Worm (Caenorhabditis elegans): ENCODE measurements around the gene nspe-4.
"Not testable (repeated sequence)": the region's sequence is repeated elsewhere in the genome, so short reads cannot be mapped to it uniquely, and the experiment has no call there.

nspe-4 gene

DNA sequence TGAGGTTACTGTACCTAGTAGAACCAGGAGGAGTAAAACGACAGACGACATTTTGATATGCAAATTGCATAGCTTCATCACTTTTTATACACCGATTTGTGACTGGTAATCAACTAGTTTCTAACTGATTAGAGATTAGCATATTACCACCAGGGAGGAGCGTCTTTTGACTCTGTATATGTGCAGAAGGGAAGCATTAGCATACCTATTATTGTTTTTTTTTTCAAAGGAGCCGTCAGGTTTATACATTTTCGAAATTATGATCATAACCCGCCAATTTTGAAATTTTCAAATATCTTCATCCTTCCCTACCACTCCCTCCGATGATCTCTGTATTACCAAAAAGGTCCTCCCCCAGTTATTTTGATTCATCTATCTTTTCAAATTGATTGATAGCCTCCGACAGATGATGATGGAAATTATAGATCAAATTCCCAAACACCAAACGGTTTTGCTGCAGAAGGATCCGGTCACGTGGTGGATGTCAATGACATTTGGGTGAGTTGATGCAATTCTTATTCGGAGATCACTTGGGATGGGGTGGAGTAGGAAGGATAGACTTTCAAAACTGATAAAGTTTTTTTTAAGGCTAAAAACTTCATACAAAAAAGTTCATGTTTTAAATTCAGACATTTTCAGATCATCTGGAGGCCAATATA lies 9.7 kb downstream of the nspe-4 start, which contains the start of gene nspe-8 (continued):
- TF ChIP-seq nhr-90 (tag; optimal IDR thresholded peaks at IDR 0.05; ENCODE audit: poor library complexity) (peak; percentile 63), unc-86 (tag; optimal IDR thresholded peaks at IDR 0.05) (no peak), vab-15 (tag; optimal IDR thresholded peaks at IDR 0.05) (no peak), C34B4.2 (tag; optimal IDR thresholded peaks at IDR 0.05) (no peak), tbx-2 (tag; optimal IDR thresholded peaks at IDR 0.05) (peak; percentile 77), lin-15B (tag; optimal IDR thresholded peaks at IDR 0.05) (no peak), nhr-85 (tag) (peak; percentile 97), swsn-7 (tag; optimal IDR thresholded peaks at IDR 0.05) (no peak), pqm-1 (tag; optimal IDR thresholded peaks at IDR 0.05) (no peak), zag-1 (tag; optimal IDR thresholded peaks at IDR 0.05) (no peak), fkh-10 (GFP tag; optimal IDR thresholded peaks at IDR 0.05) (no peak), F16B12.6 (tag; optimal IDR thresholded peaks at IDR 0.05) (no peak), lin-13 (GFP tag; optimal IDR thresholded peaks at IDR 0.05) (no peak), aly-2 (tag; optimal IDR thresholded peaks at IDR 0.05) (no peak), nhr-11 (tag; optimal IDR thresholded peaks at IDR 0.05) (no peak), pag-3 (tag; optimal IDR thresholded peaks at IDR 0.05; ENCODE audit: borderline replicate concordance, insufficient read depth) (no peak), efl-1 (optimal IDR thresholded peaks at IDR 0.05) (no peak), efl-1 (GFP tag; optimal IDR thresholded peaks at IDR 0.05 in 1 of 2) (peak in 1 of 2 experiments; percentile 81), nhr-47 (tag; optimal IDR thresholded peaks at IDR 0.05) (peak; percentile 69), jun-1 (tag; optimal IDR thresholded peaks at IDR 0.05) (no peak), snu-23 (GFP tag; optimal IDR thresholded peaks at IDR 0.05) (peak; percentile 63)

DNA sequence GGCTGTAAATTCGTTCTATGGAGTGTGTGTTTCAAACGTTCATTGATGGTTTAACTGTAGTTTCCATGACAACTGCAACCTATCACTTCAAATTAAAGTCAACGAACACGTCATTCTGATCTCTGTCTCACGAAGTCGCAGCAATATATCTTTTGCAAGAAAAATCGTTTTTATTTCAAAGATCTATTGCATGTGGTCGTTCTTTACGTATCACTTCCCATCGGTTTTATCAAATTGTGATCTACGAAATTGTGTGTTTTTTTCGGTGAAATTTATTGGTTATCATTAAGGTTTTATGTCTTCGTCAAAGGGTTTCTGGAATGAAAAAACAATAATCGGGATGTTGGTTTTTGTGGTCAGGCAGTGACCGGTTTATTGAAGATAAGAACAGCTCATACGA lies 10.5 kb downstream of the nspe-4 start:
- TF ChIP-seq nhr-20 (tag; optimal IDR thresholded peaks at IDR 0.05) (peak; percentile 41), lir-3 (tag; optimal IDR thresholded peaks at IDR 0.05; ENCODE audit: poor library complexity) (no peak), elt-3 (tag; optimal IDR thresholded peaks at IDR 0.05) (peak in 2 of 6 experiments; percentile 3 to 58), lin-35 (GFP tag; optimal IDR thresholded peaks at IDR 0.05) (peak in 1 of 2 experiments; percentile 22), nhr-71 (tag; optimal IDR thresholded peaks at IDR 0.05) (no peak), nhr-11 (tag; optimal IDR thresholded peaks at IDR 0.05) (no peak), zag-1 (tag; optimal IDR thresholded peaks at IDR 0.05) (no peak), nhr-85 (tag) (peak; percentile 50)

DNA sequence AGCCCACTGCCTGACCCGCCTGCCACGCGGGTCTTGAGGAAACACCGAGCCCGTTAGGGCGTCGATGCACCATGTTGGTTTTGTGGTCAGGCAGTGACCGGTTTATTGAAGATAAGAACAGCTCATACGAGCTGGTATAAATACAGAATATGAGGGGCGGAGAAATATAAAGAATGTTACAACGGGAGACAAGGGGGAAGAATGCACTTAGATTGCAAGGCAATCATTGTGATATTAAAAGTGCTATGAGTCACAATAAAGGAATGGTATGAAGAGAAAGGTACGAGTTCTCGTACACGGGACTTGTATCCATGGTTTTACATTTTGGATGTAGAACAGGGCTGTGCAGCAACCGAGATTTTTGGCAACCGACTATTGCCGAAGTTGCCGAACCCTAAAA lies 12.1 kb downstream of the nspe-4 start, which contains the start of gene Y38E10A.14:
Gene Y38E10A.14 (minus strand): TSS at position 101 of the 400 bp plus-strand sequence.
- TF ChIP-seq sptf-1, nhr-237, unc-30 (tag; optimal IDR thresholded peaks at IDR 0.05): not testable (repeated sequence)

DNA sequence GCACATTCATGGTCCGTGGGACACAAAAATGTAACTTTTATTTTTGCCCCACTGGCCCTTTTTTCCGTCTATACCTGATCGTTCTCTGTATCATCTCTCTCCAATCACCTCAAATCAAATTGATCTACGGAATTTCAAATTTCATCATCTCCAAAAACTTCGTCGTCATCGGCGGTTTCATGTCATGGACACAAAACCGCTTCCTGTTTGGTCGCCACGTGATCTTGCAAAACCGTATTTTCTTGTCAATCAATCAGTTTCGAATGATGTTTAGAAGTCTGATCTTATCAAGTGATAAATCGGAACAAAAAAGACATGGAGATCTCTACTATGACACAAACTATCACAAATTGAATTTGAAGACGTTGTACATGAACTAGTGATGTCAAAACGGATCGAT lies 13.4 kb downstream of the nspe-4 start:
- TF ChIP-seq ztf-11 (tag; optimal IDR thresholded peaks at IDR 0.05) (no peak), snu-23 (GFP tag; optimal IDR thresholded peaks at IDR 0.05) (peak; percentile 62), nhr-85 (tag) (peak; percentile 98), nhr-90 (tag; optimal IDR thresholded peaks at IDR 0.05; ENCODE audit: poor library complexity) (peak; percentile 74), pqm-1 (tag; optimal IDR thresholded peaks at IDR 0.05) (no peak), lin-15B (tag; optimal IDR thresholded peaks at IDR 0.05) (no peak), tbx-2 (tag; optimal IDR thresholded peaks at IDR 0.05) (peak; percentile 83), fkh-4 (tag; optimal IDR thresholded peaks at IDR 0.05; ENCODE audit: borderline replicate concordance) (no peak), sptf-1 (tag; optimal IDR thresholded peaks at IDR 0.05) (no peak), ama-1 (optimal IDR thresholded peaks at IDR 0.05) (no peak), mef-2 (tag; optimal IDR thresholded peaks at IDR 0.05) (no peak), xbp-1 (tag; optimal IDR thresholded peaks at IDR 0.05) (no peak), unc-62 (GFP tag; optimal IDR thresholded peaks at IDR 0.05) (no peak), isw-1 (GFP tag; IDR thresholded peaks at IDR 0.05) (no peak), ceh-88 (GFP tag; IDR thresholded peaks at IDR 0.05) (no peak), swsn-7 (tag; optimal IDR thresholded peaks at IDR 0.05) (no peak), unc-86 (tag; optimal IDR thresholded peaks at IDR 0.05) (no peak), zag-1 (tag; optimal IDR thresholded peaks at IDR 0.05) (no peak), pag-3 (tag; optimal IDR thresholded peaks at IDR 0.05; ENCODE audit: borderline replicate concordance, insufficient read depth) (no peak), hlh-17 (GFP tag; optimal IDR thresholded peaks at IDR 0.05; ENCODE audit: borderline replicate concordance) (no peak), nhr-237 (tag; optimal IDR thresholded peaks at IDR 0.05) (no peak), egl-13 (tag; optimal IDR thresholded peaks at IDR 0.05) (no peak), nhr-71 (tag; optimal IDR thresholded peaks at IDR 0.05) (peak; percentile 84), lin-39 (tag; optimal IDR thresholded peaks at IDR 0.05) (no peak), nhr-84 (tag; optimal IDR thresholded peaks at IDR 0.05) (no peak), Y116A8C.19 (tag; optimal IDR thresholded peaks at IDR 0.05; ENCODE audit: borderline replicate concordance) (no peak), nhr-47 (tag; optimal IDR thresholded peaks at IDR 0.05) (peak; percentile 66), zip-4 (GFP tag; optimal IDR thresholded peaks at IDR 0.05) (no peak), jun-1 (tag; optimal IDR thresholded peaks at IDR 0.05) (no peak), lin-14 (GFP tag; optimal IDR thresholded peaks at IDR 0.05) (peak; percentile 87)

Measured in whole organism, L1 larva.